Worm (Caenorhabditis elegans) whole organism, early embryonic: ENCODE data around the gene sri-1.

Experiments used
- B0310.2 ChIP-seq: sonication (generic microtip); optimal IDR thresholded peaks from 2 replicates; lab custom pipeline; 2016; ENCODE audit warnings: mild to moderate bottlenecking, missing genetic modification characterization, missing compliant biosample characterization
- F13C5.2 ChIP-seq: sonication (generic microtip); optimal IDR thresholded peaks from 2 replicates; lab custom pipeline; 2017; ENCODE audit warnings: mild to moderate bottlenecking, missing genetic modification characterization, inconsistent platforms, missing compliant biosample characterization
- aly-1 ChIP-seq: sonication (generic microtip); optimal IDR thresholded peaks from 2 replicates; lab custom pipeline; 2016; ENCODE audit warnings: missing genetic modification characterization, missing compliant biosample characterization
- ama-1 ChIP-seq: fragments of 150-350 bp; optimal IDR thresholded peaks from 2 replicates; lab custom pipeline; 2014
- ceh-13 ChIP-seq: fragments of 200-800 bp; sonication (Bioruptor generic); optimal IDR thresholded peaks from 2 replicates; lab custom pipeline; 2018; ENCODE audit warnings: mild to moderate bottlenecking, missing genetic modification characterization, missing compliant biosample characterization
- ceh-36 ChIP-seq: sonication (generic microtip); optimal IDR thresholded peaks from 2 replicates; lab custom pipeline; 2016; ENCODE audit warnings: missing genetic modification characterization, inconsistent platforms, missing compliant biosample characterization
- ets-7 ChIP-seq: sonication (generic microtip); optimal IDR thresholded peaks from 2 replicates; lab custom pipeline; 2016; ENCODE audit warnings: missing genotype, missing genetic modification characterization, missing compliant biosample characterization
- flt-1 ChIP-seq: fragments of 200-800 bp; sonication (Bioruptor generic); IDR thresholded peaks from 2 replicates; pipeline ENCODE4 v1.3.6; 2022; ENCODE audit warnings: missing genetic modification characterization, missing compliant biosample characterization
- hmbx-1 ChIP-seq: sonication (generic microtip); optimal IDR thresholded peaks from 2 replicates; lab custom pipeline; 2016; ENCODE audit warnings: mild to moderate bottlenecking, missing genetic modification characterization, missing compliant biosample characterization
- hmg-4 ChIP-seq: fragments of 200-800 bp; sonication (Bioruptor generic); optimal IDR thresholded peaks from 2 replicates; lab custom pipeline; 2018; ENCODE audit warnings: mild to moderate bottlenecking, missing genetic modification characterization, missing compliant biosample characterization
- hnd-1 ChIP-seq: sonication (generic microtip); optimal IDR thresholded peaks from 2 replicates; lab custom pipeline; 2016; ENCODE audit warnings: missing genetic modification characterization, missing compliant biosample characterization
- pes-1 ChIP-seq: fragments of 200-800 bp; sonication (Bioruptor generic); IDR thresholded peaks from 2 replicates; pipeline ENCODE4 v1.3.6; 2022; ENCODE audit warnings: missing genetic modification reagents, missing genetic modification characterization, missing compliant biosample characterization
- scrt-1 ChIP-seq: fragments of 200-800 bp; sonication (Bioruptor generic); IDR thresholded peaks from 2 replicates; pipeline ENCODE4 v1.3.6; 2022; ENCODE audit warnings: missing genetic modification characterization, missing compliant biosample characterization
- sea-1 ChIP-seq: fragments of 200-800 bp; sonication (Bioruptor generic); conservative IDR thresholded peaks from 2 replicates; pipeline ENCODE4 v1.3.6; 2022; ENCODE audit warnings: missing genetic modification characterization, missing compliant biosample characterization
- tbx-11 ChIP-seq: fragments of 200-800 bp; sonication (Bioruptor generic); IDR thresholded peaks from 2 replicates; pipeline ENCODE4 v1.3.6; 2022; ENCODE audit warnings: missing genetic modification characterization, missing compliant biosample characterization
- tbx-37 ChIP-seq: fragments of 200-800 bp; sonication (Bioruptor generic); conservative IDR thresholded peaks from 2 replicates; pipeline ENCODE4 v1.3.6; 2022; ENCODE audit warnings: missing genetic modification reagents, missing genetic modification characterization, missing compliant biosample characterization
- tra-4 ChIP-seq: sonication (generic microtip); optimal IDR thresholded peaks from 2 replicates; lab custom pipeline; 2017; ENCODE audit warnings: missing genetic modification characterization, missing compliant biosample characterization

Gene sri-1

ce11 chrV:15967542-15967941 lies at the start of gene sri-1:
TSS of gene sri-1 (minus strand) at chrV:15967642.
- TF ChIP-seq scrt-1 (GFP tag; lab: Robert Waterston, UW) (no peak), tbx-11 (GFP tag; lab: Robert Waterston, UW) (no peak), tra-4 (no peak), ets-7 (tag; lab: Kevin White, UChicago) (no peak), aly-1 (tag; lab: Kevin White, UChicago) (no peak), pes-1 (no peak), sea-1 (GFP tag; lab: Robert Waterston, UW) (no peak), hnd-1 (tag; lab: Kevin White, UChicago) (no peak), ceh-36 (tag; lab: Kevin White, UChicago) (no peak), flt-1 (GFP tag; lab: Robert Waterston, UW) (no peak), ama-1 (lab: Kevin White, UChicago) (no peak), hmbx-1 (tag; lab: Kevin White, UChicago) (no peak), tbx-37 (no peak), B0310.2 (tag; lab: Kevin White, UChicago) (no peak), ceh-13 (GFP tag; lab: Kevin White, UChicago) (no peak), hmg-4 (GFP tag; lab: Kevin White, UChicago) (no peak), F13C5.2 (tag; lab: Kevin White, UChicago) (no peak)

- TF ChIP-seq pes-1: no peak
- TF ChIP-seq sea-1 (GFP tag; lab: Robert Waterston, UW): no peak
- no peak for TF ChIP-seq tra-4
- no peak for TF ChIP-seq ceh-13 (GFP tag; lab: Kevin White, UChicago)
- TF ChIP-seq tbx-37: no peak
- TF ChIP-seq F13C5.2 (tag; lab: Kevin White, UChicago): no peak
- no peak for TF ChIP-seq hmg-4 (GFP tag; lab: Kevin White, UChicago)
- TF ChIP-seq tbx-11 (GFP tag; lab: Robert Waterston, UW): no peak
- no peak for TF ChIP-seq flt-1 (GFP tag; lab: Robert Waterston, UW)
- no peak for TF ChIP-seq ceh-36 (tag; lab: Kevin White, UChicago)
- no peak for TF ChIP-seq ets-7 (tag; lab: Kevin White, UChicago)
- no peak for TF ChIP-seq B0310.2 (tag; lab: Kevin White, UChicago)
- no peak for TF ChIP-seq hmbx-1 (tag; lab: Kevin White, UChicago)
- TF ChIP-seq ama-1 (lab: Kevin White, UChicago): no peak
- TF ChIP-seq scrt-1 (GFP tag; lab: Robert Waterston, UW): no peak
- TF ChIP-seq aly-1 (tag; lab: Kevin White, UChicago): no peak
- TF ChIP-seq hnd-1 (tag; lab: Kevin White, UChicago): no peak
Observed at ce11 chrV:16016977-16017376, 49.5 kb upstream of the sri-1 start.

ce11 chrV:16015652-16016051 lies 48.2 kb upstream of the sri-1 start, which contains the start of gene str-232:
TSS of gene str-232 (minus strand) at chrV:16015752.
- no peak for TF ChIP-seq hnd-1 (tag; lab: Kevin White, UChicago)
- no peak for TF ChIP-seq flt-1 (GFP tag; lab: Robert Waterston, UW)
- no peak for TF ChIP-seq ceh-13 (GFP tag; lab: Kevin White, UChicago)
- TF ChIP-seq B0310.2 (tag; lab: Kevin White, UChicago): no peak
- no peak for TF ChIP-seq scrt-1 (GFP tag; lab: Robert Waterston, UW)
- no peak for TF ChIP-seq tbx-11 (GFP tag; lab: Robert Waterston, UW)
- TF ChIP-seq tbx-37: no peak
- TF ChIP-seq F13C5.2 (tag; lab: Kevin White, UChicago): no peak
- TF ChIP-seq sea-1 (GFP tag; lab: Robert Waterston, UW): no peak
- TF ChIP-seq ets-7 (tag; lab: Kevin White, UChicago): no peak
- TF ChIP-seq tra-4: no peak
- TF ChIP-seq ceh-36 (tag; lab: Kevin White, UChicago): no peak
- TF ChIP-seq aly-1 (tag; lab: Kevin White, UChicago): no peak
- TF ChIP-seq ama-1 (lab: Kevin White, UChicago): no peak
- TF ChIP-seq hmg-4 (GFP tag; lab: Kevin White, UChicago): no peak
- TF ChIP-seq hmbx-1 (tag; lab: Kevin White, UChicago): no peak
- TF ChIP-seq pes-1: no peak

- TF ChIP-seq pes-1 (no peak), hmbx-1 (tag; lab: Kevin White, UChicago) (no peak), ceh-36 (tag; lab: Kevin White, UChicago) (no peak), ama-1 (lab: Kevin White, UChicago) (no peak), tra-4 (no peak)
Observed at ce11 chrV:16009564-16009963, 42.1 kb upstream of the sri-1 start, which contains the start of gene str-233. TSS of gene str-233 (minus strand) at chrV:16009664.

- TF ChIP-seq hmg-4 (GFP tag; lab: Kevin White, UChicago) (no peak), scrt-1 (GFP tag; lab: Robert Waterston, UW) (no peak)
Observed at ce11 chrV:16007505-16007904, 40.1 kb upstream of the sri-1 start, which contains the start of gene str-231. TSS of gene str-231 (minus strand) at chrV:16007605.

- TF ChIP-seq F13C5.2 (tag; lab: Kevin White, UChicago) (no peak), flt-1 (GFP tag; lab: Robert Waterston, UW) (no peak), sea-1 (GFP tag; lab: Robert Waterston, UW) (no peak), tra-4 (no peak)
Observed at ce11 chrV:16002288-16002687, 34.8 kb upstream of the sri-1 start, which contains the start of gene nhr-63. TSS of gene nhr-63 (plus strand) at chrV:16002588.

- TF ChIP-seq ceh-13 (GFP tag; lab: Kevin White, UChicago): no peak
- no peak for TF ChIP-seq ceh-36 (tag; lab: Kevin White, UChicago)
- no peak for TF ChIP-seq sea-1 (GFP tag; lab: Robert Waterston, UW)
- no peak for TF ChIP-seq tra-4
- no peak for TF ChIP-seq hnd-1 (tag; lab: Kevin White, UChicago)
- no peak for TF ChIP-seq tbx-11 (GFP tag; lab: Robert Waterston, UW)
- no peak for TF ChIP-seq tbx-37
- TF ChIP-seq pes-1: no peak
- TF ChIP-seq scrt-1 (GFP tag; lab: Robert Waterston, UW): no peak
- TF ChIP-seq aly-1 (tag; lab: Kevin White, UChicago): no peak
- no peak for TF ChIP-seq ama-1 (lab: Kevin White, UChicago)
- no peak for TF ChIP-seq F13C5.2 (tag; lab: Kevin White, UChicago)
- TF ChIP-seq hmbx-1 (tag; lab: Kevin White, UChicago): no peak
- no peak for TF ChIP-seq flt-1 (GFP tag; lab: Robert Waterston, UW)
- TF ChIP-seq B0310.2 (tag; lab: Kevin White, UChicago): no peak
- no peak for TF ChIP-seq hmg-4 (GFP tag; lab: Kevin White, UChicago)
Observed at ce11 chrV:16000433-16000832, 33.0 kb upstream of the sri-1 start, which contains the start of gene nhr-50. TSS of gene nhr-50 (minus strand) at chrV:16000631.
